Fruit fly (Drosophila melanogaster) whole organism, embryonic: ENCODE measurements around the gene Mal-B1.

Experiments
- Blimp-1 ChIP-seq: fragments of 200-800 bp; sonication (Bioruptor generic); optimal IDR thresholded peaks from 3 replicates; lab custom pipeline; 2018; ENCODE audit warnings: missing biosample characterization, missing genetic modification characterization, mild to moderate bottlenecking, moderate library complexity, missing genetic modification reagents
- BtbVII ChIP-seq: fragments of 200-800 bp; sonication (Bioruptor generic); optimal IDR thresholded peaks from 3 replicates; lab custom pipeline; 2017; ENCODE audit warnings: missing biosample characterization, mild to moderate bottlenecking, missing genetic modification characterization
- CG10209 ChIP-seq: fragments of 200-800 bp; sonication (Bioruptor generic); optimal IDR thresholded peaks from 3 replicates; lab custom pipeline; 2017; ENCODE audit warnings: missing biosample characterization, mild to moderate bottlenecking, missing genetic modification characterization, missing genetic modification reagents
- CG12659 ChIP-seq: fragments of 200-800 bp; sonication (Bioruptor generic); optimal IDR thresholded peaks from 3 replicates; lab custom pipeline; 2017; ENCODE audit warnings: mild to moderate bottlenecking, missing biosample characterization, missing genetic modification reagents, missing genetic modification characterization
- CG15073 ChIP-seq: fragments of 200-800 bp; sonication (Bioruptor generic); optimal IDR thresholded peaks from 2 replicates; lab custom pipeline; 2016; ENCODE audit warnings: missing biosample characterization, missing genetic modification characterization
- CG15514 ChIP-seq: fragments of 200-800 bp; sonication (Bioruptor generic); optimal IDR thresholded peaks from 3 replicates; lab custom pipeline; 2017; ENCODE audit warnings: missing biosample characterization, missing genetic modification characterization, mild to moderate bottlenecking, moderate library complexity, missing genetic modification reagents
- CG16815 ChIP-seq: fragments of 200-800 bp; sonication (Bioruptor generic); optimal IDR thresholded peaks from 3 replicates; lab custom pipeline; 2017; ENCODE audit warnings: missing biosample characterization, mild to moderate bottlenecking, missing genetic modification characterization
- CG16863 ChIP-seq: fragments of 200-800 bp; sonication (Bioruptor generic); optimal IDR thresholded peaks from 3 replicates; lab custom pipeline; 2016; ENCODE audit warnings: missing biosample characterization, missing genetic modification characterization
- CG17328 ChIP-seq: fragments of 200-800 bp; sonication (Bioruptor generic); IDR thresholded peaks from 2 replicates; pipeline ENCODE4 v1.3.6; 2022; ENCODE audit warnings: missing biosample characterization, missing genetic modification characterization
- CG17385 ChIP-seq: fragments of 200-800 bp; sonication (Bioruptor generic); optimal IDR thresholded peaks from 3 replicates; lab custom pipeline; 2018; ENCODE audit warnings: missing biosample characterization, mild to moderate bottlenecking, missing genetic modification characterization
- CG31224 ChIP-seq: fragments of 200-800 bp; sonication (Bioruptor generic); IDR thresholded peaks from 2 replicates; pipeline ENCODE4 v1.3.6; 2022; ENCODE audit warnings: missing biosample characterization, missing genetic modification characterization
- CG31365 ChIP-seq: fragments of 200-800 bp; sonication (Bioruptor generic); optimal IDR thresholded peaks from 2 replicates; lab custom pipeline; 2018; ENCODE audit warnings: missing biosample characterization, mild to moderate bottlenecking, missing genetic modification characterization
- CG32767 ChIP-seq: fragments of 200-800 bp; sonication (Bioruptor generic); IDR thresholded peaks from 2 replicates; pipeline ENCODE4 v1.3.6; 2022; ENCODE audit warnings: missing biosample characterization, missing genetic modification characterization
- CG3407 ChIP-seq: fragments of 200-800 bp; sonication (Bioruptor generic); optimal IDR thresholded peaks from 2 replicates; lab custom pipeline; 2018; ENCODE audit warnings: missing biosample characterization, mild to moderate bottlenecking, missing genetic modification characterization
- CG34376 ChIP-seq: fragments of 200-800 bp; sonication (Bioruptor generic); optimal IDR thresholded peaks from 2 replicates; lab custom pipeline; 2018; ENCODE audit warnings: missing biosample characterization, mild to moderate bottlenecking, missing genetic modification characterization
- CG34422 ChIP-seq: fragments of 200-800 bp; sonication (Bioruptor generic); IDR thresholded peaks from 3 replicates; pipeline ENCODE4 v1.3.6; 2022; ENCODE audit warnings: missing biosample characterization, missing genetic modification characterization
- CG43689 ChIP-seq: fragments of 200-800 bp; sonication (Bioruptor generic); IDR thresholded peaks from 2 replicates; pipeline ENCODE4 v1.3.6; 2022; ENCODE audit warnings: missing biosample characterization, missing genetic modification characterization
- CG7987 ChIP-seq: fragments of 200-800 bp; sonication (Bioruptor generic); optimal IDR thresholded peaks from 2 replicates; lab custom pipeline; 2018; ENCODE audit warnings: missing biosample characterization, mild to moderate bottlenecking, missing genetic modification characterization, moderate library complexity
- CG8924 ChIP-seq: fragments of 200-800 bp; optimal IDR thresholded peaks from 3 replicates; lab custom pipeline; 2019; ENCODE audit warnings: missing biosample characterization, mild to moderate bottlenecking, missing genetic modification characterization, moderate library complexity
- CG9215 ChIP-seq: fragments of 200-800 bp; sonication (Bioruptor generic); IDR thresholded peaks from 2 replicates; pipeline ENCODE4 v1.3.6; 2022; ENCODE audit warnings: missing biosample characterization, missing genetic modification characterization
- CG9817 ChIP-seq: fragments of 200-800 bp; sonication (Bioruptor generic); optimal IDR thresholded peaks from 2 replicates; lab custom pipeline; 2018; ENCODE audit warnings: missing biosample characterization, mild to moderate bottlenecking, missing genetic modification characterization, moderate library complexity
- D ChIP-seq, 2 experiments: fragments of 200-800 bp in 1 of 2; fragments of >200 bp in 1 of 2; sonication (Bioruptor generic) in 1 of 2; optimal IDR thresholded peaks; 2 replicates in 1 of 2; 3 replicates in 1 of 2; lab custom pipeline; 2017; ENCODE audit warnings: mild to moderate bottlenecking in 1 of 2, missing biosample characterization in 1 of 2, missing genetic modification characterization in 1 of 2, missing genetic modification reagents in 1 of 2
- D19B ChIP-seq: fragments of 200-800 bp; sonication (Bioruptor generic); optimal IDR thresholded peaks from 2 replicates; lab custom pipeline; 2017; ENCODE audit warnings: missing biosample characterization, mild to moderate bottlenecking, missing genetic modification characterization
- Elba2 ChIP-seq: fragments of 200-800 bp; sonication (Bioruptor generic); optimal IDR thresholded peaks from 3 replicates; lab custom pipeline; 2016; ENCODE audit warnings: missing biosample characterization, missing genetic modification characterization
- Ets97D ChIP-seq: fragments of 200-800 bp; sonication (Bioruptor generic); optimal IDR thresholded peaks from 3 replicates; lab custom pipeline; 2016; ENCODE audit warnings: missing biosample characterization, missing genetic modification characterization
- Pdp1 ChIP-seq, 2 experiments: fragments of 200-800 bp; sonication (Bioruptor generic); optimal IDR thresholded peaks; 3 replicates each; lab custom pipeline; 2016; ENCODE audit warnings: missing biosample characterization in 2 of 2, missing genetic modification characterization in 2 of 2, mild to moderate bottlenecking in 1 of 2, moderate library complexity in 1 of 2
- Rfx ChIP-seq: fragments of 200-800 bp; sonication (Bioruptor generic); IDR thresholded peaks from 2 replicates; pipeline ENCODE4 v1.3.6; 2022; ENCODE audit warnings: missing biosample characterization, missing genetic modification characterization
- Taf1 ChIP-seq: fragments of 200-800 bp; sonication (Bioruptor generic); IDR thresholded peaks from 2 replicates; pipeline ENCODE4 v1.3.6; 2022; ENCODE audit warnings: missing biosample characterization, missing genetic modification characterization
- ash1 ChIP-seq: fragments of 200-800 bp; sonication (Bioruptor generic); optimal IDR thresholded peaks from 2 replicates; lab custom pipeline; 2018; ENCODE audit warnings: missing biosample characterization, mild to moderate bottlenecking, missing genetic modification characterization
- ato ChIP-seq: fragments of 200-800 bp; sonication (Bioruptor generic); IDR thresholded peaks from 2 replicates; pipeline ENCODE4 v1.3.6; 2022; ENCODE audit warnings: missing biosample characterization, missing genetic modification characterization; ENCODE audit not compliant: partially characterized antibody
- bsh ChIP-seq, 2 experiments: fragments of 200-800 bp; sonication (Bioruptor generic); optimal IDR thresholded peaks; 2 replicates each; lab custom pipeline; 2017 to 2018; ENCODE audit warnings: mild to moderate bottlenecking in 2 of 2, missing biosample characterization in 2 of 2, missing genetic modification characterization in 2 of 2, moderate library complexity in 1 of 2
- cas ChIP-seq: fragments of 200-800 bp; sonication (Bioruptor generic); IDR thresholded peaks from 2 replicates; pipeline ENCODE4 v1.3.6; 2022; ENCODE audit warnings: missing biosample characterization, missing genetic modification characterization
- ci ChIP-seq: fragments of 200-800 bp; sonication (Bioruptor generic); IDR thresholded peaks from 3 replicates; pipeline ENCODE4 v1.3.6; 2022; ENCODE audit warnings: missing biosample characterization, missing genetic modification characterization
- crc ChIP-seq: fragments of 200-800 bp; sonication (Bioruptor generic); optimal IDR thresholded peaks from 2 replicates; lab custom pipeline; 2016; ENCODE audit warnings: missing biosample characterization, missing genetic modification characterization
- crol ChIP-seq: fragments of 200-800 bp; sonication (Bioruptor generic); IDR thresholded peaks from 2 replicates; pipeline ENCODE4 v1.3.6; 2022; ENCODE audit warnings: missing biosample characterization, missing genetic modification characterization
- gce ChIP-seq: fragments of 200-800 bp; sonication (Bioruptor generic); IDR thresholded peaks from 3 replicates; pipeline ENCODE4 v1.3.6; 2022; ENCODE audit warnings: missing biosample characterization, missing genetic modification characterization
- gcm ChIP-seq: fragments of 200-800 bp; sonication (Bioruptor generic); optimal IDR thresholded peaks from 2 replicates; lab custom pipeline; 2019; ENCODE audit warnings: missing biosample characterization, mild to moderate bottlenecking, missing genetic modification characterization, moderate library complexity
- kah ChIP-seq: fragments of 200-800 bp; sonication (Bioruptor generic); optimal IDR thresholded peaks from 2 replicates; lab custom pipeline; 2018; ENCODE audit warnings: missing biosample characterization, mild to moderate bottlenecking, missing genetic modification characterization
- lab ChIP-seq: fragments of 200-800 bp; sonication (Bioruptor generic); optimal IDR thresholded peaks from 3 replicates; lab custom pipeline; 2017; ENCODE audit warnings: missing biosample characterization, missing genetic modification characterization, mild to moderate bottlenecking, moderate library complexity, missing genetic modification reagents
- mirr ChIP-seq: fragments of 200-800 bp; sonication (Bioruptor generic); optimal IDR thresholded peaks from 3 replicates; lab custom pipeline; 2018; ENCODE audit warnings: missing biosample characterization, mild to moderate bottlenecking, missing genetic modification characterization
- p53 ChIP-seq: fragments of 200-800 bp; sonication (Bioruptor generic); optimal IDR thresholded peaks from 2 replicates; lab custom pipeline; 2016; ENCODE audit warnings: missing biosample characterization, missing genetic modification characterization
- pb ChIP-seq: fragments of 200-800 bp; sonication (Bioruptor generic); optimal IDR thresholded peaks from 3 replicates; lab custom pipeline; 2016; ENCODE audit warnings: missing biosample characterization, missing genetic modification characterization
- run ChIP-seq: fragments of 200-800 bp; sonication (Bioruptor generic); optimal IDR thresholded peaks from 3 replicates; lab custom pipeline; 2018; ENCODE audit warnings: missing biosample characterization, mild to moderate bottlenecking, missing genetic modification characterization
- schlank ChIP-seq: fragments of 200-800 bp; sonication (Bioruptor generic); optimal IDR thresholded peaks from 2 replicates; lab custom pipeline; 2018; ENCODE audit warnings: missing biosample characterization, mild to moderate bottlenecking, missing genetic modification characterization
- scrt ChIP-seq: fragments of 200-800 bp; sonication (Bioruptor generic); optimal IDR thresholded peaks from 2 replicates; lab custom pipeline; 2018; ENCODE audit warnings: missing biosample characterization, mild to moderate bottlenecking, missing genetic modification characterization, moderate library complexity
- tll ChIP-seq, 2 experiments: fragments of 200-800 bp in 1 of 2; fragments of >200 bp in 1 of 2; sonication (Bioruptor generic) in 1 of 2; optimal IDR thresholded peaks; 2 replicates each; lab custom pipeline; 2017 to 2019; ENCODE audit warnings: missing biosample characterization in 2 of 2, missing genetic modification characterization in 2 of 2, mild to moderate bottlenecking in 1 of 2, moderate library complexity in 1 of 2
- vvl ChIP-seq: fragments of 200-800 bp; sonication (Bioruptor generic); IDR thresholded peaks from 2 replicates; pipeline ENCODE4 v1.3.6; 2022; ENCODE audit warnings: missing biosample characterization, missing genetic modification characterization
- zfh1 ChIP-seq: fragments of 200-800 bp; sonication (Bioruptor generic); IDR thresholded peaks from 3 replicates; pipeline ENCODE4 v1.3.6; 2022; ENCODE audit warnings: missing biosample characterization, missing genetic modification characterization

The Mal-B1 gene

dm6 chr2L:11807697-11808226 is 39.3 kb upstream of the Mal-B1 start (continued):
- peak; percentile 55; the same call in 1 of the 2 replicates for TF ChIP-seq ato (GFP tag; lab: Robert Waterston, UW)
- peak; percentile 46 for TF ChIP-seq CG16863
- peak; percentile 71 for TF ChIP-seq Elba2 (GFP tag; lab: Kevin White, UChicago)
- no peak for TF ChIP-seq CG9215 (GFP tag; lab: Robert Waterston, UW)
- peak; percentile 87 for TF ChIP-seq CG15073
- peak; percentile 5 for TF ChIP-seq kah (GFP tag; lab: Kevin White, UChicago)
- TF ChIP-seq schlank (tag; lab: Kevin White, UChicago): peak; percentile 22
- TF ChIP-seq D (optimal IDR thresholded peaks at IDR 0.05; lab: Kevin White, UChicago): no peak
- TF ChIP-seq D (GFP tag; optimal IDR thresholded peaks at IDR 0.05; lab: Kevin White, UChicago): no peak
- TF ChIP-seq mirr: peak; percentile 65
- TF ChIP-seq crc: no peak
- no peak for TF ChIP-seq Blimp-1 (GFP tag; lab: Kevin White, UChicago)
- TF ChIP-seq CG16815 (GFP tag; lab: Kevin White, UChicago): no peak
- TF ChIP-seq crol (GFP tag; lab: Robert Waterston, UW): peak; percentile 100
- peak; percentile 55 for TF ChIP-seq CG7987
- TF ChIP-seq Rfx (GFP tag; lab: Robert Waterston, UW): no peak; the same call in 1 of the 2 replicates
- peak; percentile 80 for TF ChIP-seq ci (GFP tag; lab: Robert Waterston, UW)
- no peak for TF ChIP-seq CG9817 (tag; lab: Kevin White, UChicago)
- peak; percentile 71 for TF ChIP-seq run (tag; lab: Kevin White, UChicago)
- TF ChIP-seq CG31365 (tag; lab: Kevin White, UChicago): no peak
- TF ChIP-seq pb (GFP tag; lab: Kevin White, UChicago): peak; percentile 53
- peak; percentile 41; the same call in 1 of the 2 replicates for TF ChIP-seq CG31224 (GFP tag; lab: Robert Waterston, UW)
- TF ChIP-seq gce (GFP tag; lab: Robert Waterston, UW): peak; percentile 68; the same call in 1 of the 3 replicates
- peak; percentile 27 for TF ChIP-seq CG17385 (GFP tag; lab: Kevin White, UChicago)
- TF ChIP-seq CG43689: no peak
- peak; percentile 65 for TF ChIP-seq lab (GFP tag; lab: Kevin White, UChicago)
- TF ChIP-seq CG32767 (GFP tag; lab: Robert Waterston, UW): 0 out of 2 replicates have a peak, but pooled peaks have one; percentile 30
- peak; percentile 27 for TF ChIP-seq CG15514
- TF ChIP-seq zfh1 (GFP tag; lab: Robert Waterston, UW): peak; percentile 23; the same call in 1 of the 3 replicates
- TF ChIP-seq ash1 (GFP tag; lab: Kevin White, UChicago): peak; percentile 36
- TF ChIP-seq Pdp1 (GFP tag; optimal IDR thresholded peaks at IDR 0.05; lab: Kevin White, UChicago): peak in 1 of 2 experiments; percentile 13
- 0 out of 2 replicates have a peak, but pooled peaks have one; percentile 30 for TF ChIP-seq cas (GFP tag; lab: Robert Waterston, UW)
- TF ChIP-seq Ets97D (GFP tag; lab: Kevin White, UChicago): peak; percentile 9
- TF ChIP-seq CG8924 (tag; lab: Kevin White, UChicago): peak; percentile 14
- no peak for TF ChIP-seq CG10209
- TF ChIP-seq bsh (GFP tag; optimal IDR thresholded peaks at IDR 0.05; lab: Kevin White, UChicago): peak in 1 of 2 experiments; percentile 18
- no peak for TF ChIP-seq D19B (GFP tag; lab: Kevin White, UChicago)
- no peak for TF ChIP-seq CG3407 (GFP tag; lab: Kevin White, UChicago)
- peak; percentile 25 for TF ChIP-seq gcm
- TF ChIP-seq scrt: peak; percentile 64
- peak; percentile 60 for TF ChIP-seq vvl (GFP tag; lab: Robert Waterston, UW)
- TF ChIP-seq CG34376 (GFP tag; lab: Kevin White, UChicago): peak; percentile 52
- TF ChIP-seq CG12659 (GFP tag; lab: Kevin White, UChicago): no peak
- TF ChIP-seq p53 (GFP tag; lab: Kevin White, UChicago): peak; percentile 4
- peak; percentile 72; the same call in 1 of the 3 replicates for TF ChIP-seq CG34422 (GFP tag; lab: Robert Waterston, UW)
- peak; percentile 36; the same call in 1 of the 2 replicates for TF ChIP-seq CG17328 (GFP tag; lab: Robert Waterston, UW)
- TF ChIP-seq BtbVII (GFP tag; lab: Kevin White, UChicago): no peak
- no peak for TF ChIP-seq Taf1
- TF ChIP-seq tll (GFP tag; optimal IDR thresholded peaks at IDR 0.05; lab: Kevin White, UChicago): peak in 1 of 2 experiments; percentile 10
